Fruit fly (Drosophila melanogaster): Measurements from ENCODE around the gene CG15544.

CG15544 gene

DNA sequence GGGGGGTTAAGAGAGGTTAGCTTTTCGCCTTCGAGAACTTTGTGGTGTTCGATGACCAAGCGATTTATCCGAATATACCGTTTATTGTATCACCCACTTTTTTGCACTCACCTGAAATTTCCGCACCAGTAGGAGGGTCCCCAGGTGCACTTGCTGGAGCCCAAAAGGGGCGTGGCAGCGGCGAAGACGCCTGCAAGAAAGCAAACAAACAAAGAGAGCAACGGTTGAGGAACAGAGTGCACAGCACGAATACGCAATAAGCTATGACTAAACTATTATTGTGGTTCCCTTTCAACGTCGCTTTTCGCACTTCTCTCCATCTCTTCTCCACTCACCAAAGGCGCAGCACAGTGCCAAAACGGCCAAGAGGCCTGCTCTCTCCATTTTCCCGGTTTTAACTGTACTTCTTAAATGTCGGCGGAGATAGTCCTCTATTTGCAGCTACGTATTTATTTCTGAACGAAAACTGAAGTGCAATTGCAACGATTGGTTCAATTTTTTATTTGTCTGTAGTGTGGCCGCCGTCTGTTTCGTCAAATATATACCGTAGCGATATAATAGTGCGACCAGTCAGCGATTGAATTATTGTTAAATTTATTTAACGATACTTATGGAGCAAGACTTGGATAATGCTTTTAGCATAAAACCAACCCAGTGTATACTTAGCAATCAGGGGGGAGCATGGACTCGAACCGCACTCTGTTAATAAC is 61.1 kb downstream of the CG15544 start, which contains the start of gene Sap-r (continued):
- TF ChIP-seq Hmr (GFP tag; optimal IDR thresholded peaks at IDR 0.05) = peak; percentile 81
- no peak for TF ChIP-seq CG30403 (GFP tag; optimal IDR thresholded peaks at IDR 0.05)
- TF ChIP-seq Chrac-16 (GFP tag; optimal IDR thresholded peaks at IDR 0.05) = no peak
- no peak for TF ChIP-seq CG10431 (GFP tag; optimal IDR thresholded peaks at IDR 0.05)
- no peak for TF ChIP-seq peb (GFP tag; IDR thresholded peaks at IDR 0.05)
- peak; percentile 77 for TF ChIP-seq CG12659 (GFP tag; optimal IDR thresholded peaks at IDR 0.05)
- no peak for TF ChIP-seq oc (tag; optimal IDR thresholded peaks at IDR 0.05)
- no peak for TF ChIP-seq lilli (GFP tag; optimal IDR thresholded peaks at IDR 0.05)
- peak; percentile 60 for TF ChIP-seq nerfin-2 (GFP tag; IDR thresholded peaks at IDR 0.05; ENCODE audit: partially characterized antibody)
- TF ChIP-seq CG9876 (GFP tag; optimal IDR thresholded peaks at IDR 0.05) = no peak
- TF ChIP-seq btn (GFP tag; optimal IDR thresholded peaks at IDR 0.05) = no peak
- peak; percentile 11 for TF ChIP-seq ems (GFP tag; optimal IDR thresholded peaks at IDR 0.05)
- no peak for TF ChIP-seq bowl (GFP tag; IDR thresholded peaks at IDR 0.05)
- TF ChIP-seq CG17328 (GFP tag; IDR thresholded peaks at IDR 0.05) = no peak
- no peak for TF ChIP-seq her (GFP tag; optimal IDR thresholded peaks at IDR 0.05)
- peak; percentile 39; the same call in 1 of the 3 replicates for TF ChIP-seq vnd (GFP tag; IDR thresholded peaks at IDR 0.05; ENCODE audit: partially characterized antibody)
- no peak for TF ChIP-seq da (GFP tag; optimal IDR thresholded peaks at IDR 0.05)
- TF ChIP-seq Med (GFP tag) = peak; percentile 91
- TF ChIP-seq CG8359 (GFP tag; optimal IDR thresholded peaks at IDR 0.05; ENCODE audit: borderline replicate concordance) = no peak
- TF ChIP-seq Nf-YB (GFP tag; optimal IDR thresholded peaks at IDR 0.05) = peak; percentile 76
- TF ChIP-seq Ravus (GFP tag; IDR thresholded peaks at IDR 0.05) = no peak
- TF ChIP-seq BtbVII (GFP tag; optimal IDR thresholded peaks at IDR 0.05) = no peak
- peak; percentile 77 for TF ChIP-seq Sry-δ (GFP tag; optimal IDR thresholded peaks at IDR 0.05)
- TF ChIP-seq CG14965 (GFP tag; optimal IDR thresholded peaks at IDR 0.05; ENCODE audit: borderline replicate concordance) = no peak
- TF ChIP-seq CG1603 (tag; optimal IDR thresholded peaks at IDR 0.05) = peak; percentile 85
- no peak for TF ChIP-seq CG32767 (GFP tag; IDR thresholded peaks at IDR 0.05)
- no peak for TF ChIP-seq Rfx (GFP tag; IDR thresholded peaks at IDR 0.05)
- no peak for TF ChIP-seq Six4 (GFP tag; optimal IDR thresholded peaks at IDR 0.05)
- TF ChIP-seq CG33557 (GFP tag; optimal IDR thresholded peaks at IDR 0.05) = peak; percentile 19
- TF ChIP-seq ranshi (GFP tag; IDR thresholded peaks at IDR 0.05) = no peak
- peak; percentile 58 for TF ChIP-seq CG17912 (GFP tag; optimal IDR thresholded peaks at IDR 0.05)
- TF ChIP-seq trh (GFP tag; optimal IDR thresholded peaks at IDR 0.05) = no peak
- no peak for TF ChIP-seq sisA (GFP tag; IDR thresholded peaks at IDR 0.05)
- TF ChIP-seq CG11504 (tag; optimal IDR thresholded peaks at IDR 0.05) = peak; percentile 57
- no peak for TF ChIP-seq fd3F (GFP tag; optimal IDR thresholded peaks at IDR 0.05)
- no peak for TF ChIP-seq fd102C (GFP tag; optimal IDR thresholded peaks at IDR 0.05)
- 0 out of 2 replicates have a peak, but pooled peaks have one; percentile 28 for TF ChIP-seq CG2129 (GFP tag; IDR thresholded peaks at IDR 0.05; ENCODE audit: partially characterized antibody)
- TF ChIP-seq hb (GFP tag; IDR thresholded peaks at IDR 0.05; ENCODE audit: partially characterized antibody) = peak; percentile 68; the same call in 2 of the 3 replicates
- no peak for TF ChIP-seq Tbp (GFP tag; optimal IDR thresholded peaks at IDR 0.05)
- TF ChIP-seq CG15269 (tag; optimal IDR thresholded peaks at IDR 0.05) = no peak
- no peak for TF ChIP-seq CG7786 (GFP tag; optimal IDR thresholded peaks at IDR 0.05)
- TF ChIP-seq CG4424 (GFP tag; optimal IDR thresholded peaks at IDR 0.05) = no peak
- no peak for TF ChIP-seq Adf1 (GFP tag; IDR thresholded peaks at IDR 0.05)
- TF ChIP-seq crol (GFP tag; IDR thresholded peaks at IDR 0.05) = no peak
- TF ChIP-seq CG15479 (GFP tag; optimal IDR thresholded peaks at IDR 0.05) = no peak
- TF ChIP-seq tll (GFP tag; optimal IDR thresholded peaks at IDR 0.05) = no peak
- TF ChIP-seq CG34224 (GFP tag; IDR thresholded peaks at IDR 0.05; ENCODE audit: partially characterized antibody) = peak; percentile 75
- no peak for TF ChIP-seq CG2889 (GFP tag; IDR thresholded peaks at IDR 0.05)
- no peak for TF ChIP-seq tgo (GFP tag; IDR thresholded peaks at IDR 0.05)

Measured in whole organism, embryonic.